Fruit fly (Drosophila melanogaster) whole organism, embryonic: ENCODE data around the gene Trf.

Experiments
- CG31365 ChIP-seq: fragments of 200-800 bp; sonication (Bioruptor generic); optimal IDR thresholded peaks from 2 replicates; lab custom pipeline; 2018; ENCODE audit warnings: missing biosample characterization, mild to moderate bottlenecking, missing genetic modification characterization
- CG4707 ChIP-seq: fragments of 200-800 bp; sonication (Bioruptor generic); optimal IDR thresholded peaks from 2 replicates; lab custom pipeline; 2018; ENCODE audit warnings: missing biosample characterization, mild to moderate bottlenecking, missing genetic modification characterization, moderate library complexity
- Gug ChIP-seq: fragments of 200-800 bp; sonication (Bioruptor generic); IDR thresholded peaks from 4 replicates; pipeline ENCODE4 v1.3.6; 2022; ENCODE audit warnings: missing biosample characterization, missing genetic modification characterization
- H15 ChIP-seq: fragments of 200-800 bp; sonication (Bioruptor generic); IDR thresholded peaks from 3 replicates; pipeline ENCODE4 v1.3.6; 2022; ENCODE audit warnings: missing biosample characterization, missing genetic modification characterization
- psq ChIP-seq: fragments of 200-800 bp; sonication (Bioruptor generic); optimal IDR thresholded peaks from 2 replicates; lab custom pipeline; 2017; ENCODE audit warnings: missing biosample characterization, missing genetic modification characterization

DNA sequence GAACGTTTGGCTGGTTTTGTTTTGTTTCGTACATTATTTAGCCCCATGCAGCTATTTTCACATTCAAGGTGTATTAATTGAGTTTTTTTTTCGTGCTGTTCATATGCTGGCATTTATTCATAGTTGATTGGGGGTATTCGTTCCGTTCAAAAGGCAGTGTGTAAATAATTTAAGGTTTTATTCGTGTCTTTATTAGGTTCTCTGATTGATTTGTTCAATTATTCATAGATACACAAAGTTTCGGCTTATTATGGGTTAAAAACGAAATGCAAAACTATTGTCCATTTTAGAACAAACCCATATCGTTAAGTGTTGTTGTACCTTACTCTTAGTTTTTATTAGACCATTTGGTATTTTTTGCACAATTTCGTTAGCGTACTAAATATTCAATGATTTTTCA, 18.7 kb downstream of the Trf start:
- TF ChIP-seq CG4707 (no peak), psq (GFP tag; lab: Kevin White, UChicago) (no peak), CG31365 (tag; lab: Kevin White, UChicago) (no peak), Gug (GFP tag; lab: Robert Waterston, UW) (no peak), H15 (GFP tag; lab: Robert Waterston, UW) (no peak)
